Worm (Caenorhabditis elegans) whole organism, L4/young adult: Measurements from ENCODE around the gene chil-5.

Experiments
- W03F9.2 ChIP-seq: fragments of 150-350 bp; optimal IDR thresholded peaks from 2 replicates; lab custom pipeline; 2014; ENCODE audit warnings: missing biosample characterization, missing genetic modification characterization
- dao-5 ChIP-seq: sonication (generic microtip); optimal IDR thresholded peaks from 2 replicates; lab custom pipeline; 2016; ENCODE audit warnings: missing genotype, missing genetic modification characterization, moderate library complexity, missing compliant biosample characterization
- him-1 ChIP-seq: sonication (generic microtip); optimal IDR thresholded peaks from 2 replicates; lab custom pipeline; 2016; ENCODE audit warnings: missing genotype, missing genetic modification reagents, missing genetic modification characterization, missing compliant biosample characterization

chil-5 gene

DNA sequence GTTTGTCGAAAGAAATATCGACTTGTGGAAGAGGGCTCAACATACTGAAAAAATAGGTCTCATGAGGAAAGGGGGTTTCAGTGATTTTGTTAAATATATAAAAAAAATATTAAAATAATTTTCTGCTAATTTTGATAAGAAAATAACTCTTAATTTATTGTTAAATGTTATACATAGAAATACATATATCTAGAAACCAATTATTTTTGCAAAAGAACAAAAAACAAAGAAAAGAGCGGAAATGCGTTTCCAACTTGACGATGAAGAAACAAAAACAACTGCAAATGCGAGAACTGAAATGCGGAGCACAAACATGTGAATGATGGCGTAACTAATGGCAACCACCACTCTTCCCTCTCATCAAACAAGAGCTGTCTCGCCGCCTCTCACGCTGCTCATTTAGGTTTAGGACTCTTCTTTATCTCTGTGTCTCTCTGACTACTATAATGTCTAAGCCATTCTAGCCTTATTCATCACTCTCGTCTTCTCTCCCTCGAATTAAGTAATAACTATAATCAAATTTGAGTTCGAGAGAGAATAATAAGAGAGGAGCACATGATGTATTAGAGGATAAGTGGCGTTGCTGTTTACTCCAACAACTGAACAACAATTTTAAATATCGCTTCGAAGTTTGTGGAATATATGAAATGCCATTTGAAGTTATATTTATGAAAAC, 21.1 kb downstream of the chil-5 start, which contains the start of gene arrd-4:
Gene arrd-4, minus strand, starts transcription at position 51 of the 676 bp plus-strand sequence.
- TF ChIP-seq dao-5 (tag; lab: Kevin White, UChicago) (no peak), W03F9.2 (tag; lab: Kevin White, UChicago) (no peak), him-1 (tag; lab: Kevin White, UChicago) (no peak)

ce11 chrII:9835958-9836357, 23.5 kb downstream of the chil-5 start:
- TF ChIP-seq W03F9.2 (tag; lab: Kevin White, UChicago) (no peak), dao-5 (tag; lab: Kevin White, UChicago) (no peak), him-1 (tag; lab: Kevin White, UChicago) (no peak)

ce11 chrII:9834921-9835320, 24.6 kb downstream of the chil-5 start, which contains the start of gene arrd-5:
TSS of gene arrd-5 (plus strand) at chrII:9835221.
- TF ChIP-seq W03F9.2 (tag; lab: Kevin White, UChicago) (no peak), him-1 (tag; lab: Kevin White, UChicago) (no peak), dao-5 (tag; lab: Kevin White, UChicago) (no peak)

DNA sequence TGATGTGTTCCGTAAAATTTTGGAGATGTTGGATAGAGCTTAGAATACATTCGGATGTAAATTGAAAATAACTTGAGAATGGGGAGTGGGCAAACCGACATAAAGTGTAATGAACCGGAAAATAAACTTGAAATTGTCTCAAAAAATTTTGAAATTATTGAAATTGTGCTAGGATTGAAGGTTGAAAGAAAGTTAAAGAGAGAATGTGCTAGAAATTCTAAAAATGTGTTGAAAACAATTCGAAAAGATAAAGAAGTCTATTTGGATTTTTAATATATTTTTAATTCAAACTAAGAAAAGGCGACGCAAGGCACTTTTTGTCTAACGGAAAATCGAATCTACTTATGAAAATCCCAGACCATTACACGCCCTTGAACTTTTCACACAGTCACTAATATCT, 25.6 kb downstream of the chil-5 start, which contains the start of gene ZK938.3:
Gene ZK938.3, minus strand, starts transcription at position 101 of the 400 bp plus-strand sequence.
- TF ChIP-seq dao-5 (tag; lab: Kevin White, UChicago) (no peak), him-1 (tag; lab: Kevin White, UChicago) (no peak), W03F9.2 (tag; lab: Kevin White, UChicago) (no peak)

ce11 chrII:9831033-9831432, 28.4 kb downstream of the chil-5 start, which contains the start of gene ZK938.12:
TSS of gene ZK938.12 (plus strand) at chrII:9831333.
- TF ChIP-seq him-1 (tag; lab: Kevin White, UChicago) (no peak), dao-5 (tag; lab: Kevin White, UChicago) (no peak), W03F9.2 (tag; lab: Kevin White, UChicago) (no peak)

ce11 chrII:9829108-9829507, 30.4 kb downstream of the chil-5 start, which contains the start of gene ZK938.1:
TSS of gene ZK938.1 (plus strand) at chrII:9829408.
- no peak for TF ChIP-seq W03F9.2 (tag; lab: Kevin White, UChicago)
- TF ChIP-seq dao-5 (tag; lab: Kevin White, UChicago): no peak
- TF ChIP-seq him-1 (tag; lab: Kevin White, UChicago): no peak

- TF ChIP-seq dao-5 (tag; lab: Kevin White, UChicago) (no peak), W03F9.2 (tag; lab: Kevin White, UChicago) (no peak), him-1 (tag; lab: Kevin White, UChicago) (no peak)
These were observed 31.0 kb downstream of the chil-5 start for ce11 chrII:9828502-9828901.

DNA sequence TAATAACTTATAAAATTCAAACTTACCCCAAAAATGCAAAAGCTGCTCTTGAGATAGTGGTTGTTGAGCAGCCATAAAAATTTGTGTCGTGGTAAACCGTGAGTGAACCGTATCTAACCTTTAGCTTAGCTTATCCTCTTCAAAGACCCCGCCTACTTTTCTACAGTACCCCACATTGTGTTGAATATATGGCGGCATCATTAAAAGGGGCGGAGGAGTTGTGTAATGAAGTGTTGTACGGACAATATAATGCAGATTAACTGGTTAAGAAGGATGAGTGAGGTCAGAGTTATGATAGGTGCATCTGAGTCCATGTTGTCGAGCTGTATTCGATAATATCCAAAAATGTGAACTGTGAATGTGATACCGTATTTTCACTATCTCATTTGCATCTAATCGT, 31.6 kb downstream of the chil-5 start, which contains the start of gene eyg-1:
Gene eyg-1, minus strand, starts transcription at position 101 of the 400 bp plus-strand sequence.
- TF ChIP-seq him-1 (tag; lab: Kevin White, UChicago): no peak
- no peak for TF ChIP-seq W03F9.2 (tag; lab: Kevin White, UChicago)
- no peak for TF ChIP-seq dao-5 (tag; lab: Kevin White, UChicago)

ce11 chrII:9826946-9827345, 32.5 kb downstream of the chil-5 start:
- TF ChIP-seq him-1 (tag; lab: Kevin White, UChicago) (no peak), dao-5 (tag; lab: Kevin White, UChicago) (no peak), W03F9.2 (tag; lab: Kevin White, UChicago) (no peak)
